Fruit fly (Drosophila melanogaster) whole organism, embryonic: ENCODE data around the gene Act87E.

ENCODE experiments used
- CG1024 ChIP-seq: fragments of 200-800 bp; sonication (Bioruptor generic); IDR thresholded peaks from 2 replicates; pipeline ENCODE4 v1.3.6; 2022; ENCODE audit warnings: missing biosample characterization, missing genetic modification characterization
- CG11696 ChIP-seq: fragments of 200-800 bp; sonication (Bioruptor generic); IDR thresholded peaks from 2 replicates; pipeline ENCODE4 v1.3.6; 2022; ENCODE audit warnings: missing biosample characterization, missing genetic modification characterization
- CG12299 ChIP-seq: fragments of 200-800 bp; sonication (Bioruptor generic); optimal IDR thresholded peaks from 2 replicates; lab custom pipeline; 2018; ENCODE audit warnings: missing biosample characterization, mild to moderate bottlenecking, missing genetic modification characterization
- CG12659 ChIP-seq: fragments of 200-800 bp; sonication (Bioruptor generic); optimal IDR thresholded peaks from 3 replicates; lab custom pipeline; 2017; ENCODE audit warnings: mild to moderate bottlenecking, missing biosample characterization, missing genetic modification reagents, missing genetic modification characterization
- CG13624 ChIP-seq: fragments of 200-800 bp; sonication (Bioruptor generic); optimal IDR thresholded peaks from 2 replicates; lab custom pipeline; 2016; ENCODE audit warnings: missing biosample characterization, missing genetic modification characterization
- CG16863 ChIP-seq: fragments of 200-800 bp; sonication (Bioruptor generic); optimal IDR thresholded peaks from 3 replicates; lab custom pipeline; 2016; ENCODE audit warnings: missing biosample characterization, missing genetic modification characterization
- CG17829 ChIP-seq: fragments of 200-800 bp; optimal IDR thresholded peaks from 2 replicates; lab custom pipeline; 2019; ENCODE audit warnings: missing biosample characterization, mild to moderate bottlenecking, missing genetic modification characterization, moderate library complexity
- CG18262 ChIP-seq: fragments of 200-800 bp; optimal IDR thresholded peaks from 3 replicates; lab custom pipeline; 2019; ENCODE audit warnings: missing biosample characterization, mild to moderate bottlenecking, missing genetic modification characterization, moderate library complexity
- CG18764 ChIP-seq: fragments of 200-800 bp; sonication (Bioruptor generic); optimal IDR thresholded peaks from 3 replicates; lab custom pipeline; 2016; ENCODE audit warnings: missing biosample characterization, missing genetic modification characterization
- CG30403 ChIP-seq: fragments of 200-800 bp; sonication (Bioruptor generic); optimal IDR thresholded peaks from 3 replicates; lab custom pipeline; 2016; ENCODE audit warnings: missing biosample characterization, missing genetic modification characterization
- CG3838 ChIP-seq: fragments of 200-800 bp; sonication (Bioruptor generic); optimal IDR thresholded peaks from 3 replicates; lab custom pipeline; 2016; ENCODE audit warnings: missing biosample characterization, missing genetic modification characterization
- CG6689 ChIP-seq: fragments of 200-800 bp; sonication (Bioruptor generic); IDR thresholded peaks from 2 replicates; pipeline ENCODE4 v1.3.6; 2022; ENCODE audit warnings: missing biosample characterization, missing genetic modification characterization
- CG8765 ChIP-seq: fragments of 200-800 bp; sonication (Bioruptor generic); IDR thresholded peaks from 2 replicates; pipeline ENCODE4 v1.3.6; 2022; ENCODE audit warnings: missing biosample characterization, missing genetic modification characterization
- CG9437 ChIP-seq: fragments of 200-800 bp; sonication (Bioruptor generic); optimal IDR thresholded peaks from 2 replicates; lab custom pipeline; 2018; ENCODE audit warnings: missing biosample characterization, mild to moderate bottlenecking, missing genetic modification characterization
- CTCF ChIP-seq: fragments of 200-800 bp; sonication (Bioruptor generic); optimal IDR thresholded peaks from 2 replicates; lab custom pipeline; 2017; ENCODE audit warnings: missing biosample characterization, mild to moderate bottlenecking, missing genetic modification characterization, moderate library complexity
- Dip2 ChIP-seq: fragments of 200-800 bp; sonication (Bioruptor generic); IDR thresholded peaks from 2 replicates; pipeline ENCODE4 v1.3.6; 2022; ENCODE audit warnings: missing biosample characterization, missing genetic modification characterization
- Doc2 ChIP-seq: fragments of 200-800 bp; sonication (Bioruptor generic); IDR thresholded peaks from 2 replicates; pipeline ENCODE4 v1.3.6; 2022; ENCODE audit warnings: missing biosample characterization, missing genetic modification characterization
- Dp ChIP-seq: fragments of 200-800 bp; sonication (Bioruptor generic); optimal IDR thresholded peaks from 2 replicates; lab custom pipeline; 2018; ENCODE audit warnings: missing biosample characterization, mild to moderate bottlenecking, missing genetic modification characterization, moderate library complexity
- Dref ChIP-seq: fragments of 200-800 bp; sonication (Bioruptor generic); IDR thresholded peaks from 2 replicates; pipeline ENCODE4 v1.3.6; 2022; ENCODE audit warnings: missing biosample characterization, missing genetic modification characterization
- Eip74EF ChIP-seq, 2 experiments: fragments of 200-800 bp in 1 of 2; fragments of >200 bp in 1 of 2; sonication (Bioruptor generic) in 1 of 2; optimal IDR thresholded peaks; 2 replicates each; lab custom pipeline; 2017 to 2019; ENCODE audit warnings: missing biosample characterization in 2 of 2, missing genetic modification characterization in 2 of 2, mild to moderate bottlenecking in 1 of 2, moderate library complexity in 1 of 2
- Ets97D ChIP-seq: fragments of 200-800 bp; sonication (Bioruptor generic); optimal IDR thresholded peaks from 3 replicates; lab custom pipeline; 2016; ENCODE audit warnings: missing biosample characterization, missing genetic modification characterization
- Hr51 ChIP-seq, 2 experiments: fragments of 200-800 bp; sonication (Bioruptor generic); optimal IDR thresholded peaks; 2 replicates in 1 of 2; 3 replicates in 1 of 2; lab custom pipeline; 2016 to 2018; ENCODE audit warnings: missing biosample characterization in 2 of 2, missing genetic modification characterization in 2 of 2, mild to moderate bottlenecking in 1 of 2, moderate library complexity in 1 of 2
- Hr78 ChIP-seq, 2 experiments: fragments of 200-800 bp in 1 of 2; fragments of >200 bp in 1 of 2; sonication (Bioruptor generic) in 1 of 2; optimal IDR thresholded peaks; 2 replicates each; lab custom pipeline; 2017 to 2019; ENCODE audit warnings: missing biosample characterization in 2 of 2, missing genetic modification characterization in 2 of 2, mild to moderate bottlenecking in 1 of 2, moderate library complexity in 1 of 2
- Jarid2 ChIP-seq: fragments of 200-800 bp; sonication (Bioruptor generic); optimal IDR thresholded peaks from 3 replicates; lab custom pipeline; 2017; ENCODE audit warnings: mild to moderate bottlenecking, missing biosample characterization, missing genetic modification reagents, missing genetic modification characterization
- MESR4 ChIP-seq: fragments of 200-800 bp; sonication (Bioruptor generic); optimal IDR thresholded peaks from 2 replicates; lab custom pipeline; 2018; ENCODE audit warnings: missing biosample characterization, mild to moderate bottlenecking, missing genetic modification characterization, moderate library complexity
- Max ChIP-seq: fragments of 200-800 bp; sonication (Bioruptor generic); optimal IDR thresholded peaks from 2 replicates; lab custom pipeline; 2016; ENCODE audit warnings: missing biosample characterization, mild to moderate bottlenecking, missing genetic modification characterization
- Neu2 ChIP-seq: fragments of 200-800 bp; sonication (Bioruptor generic); optimal IDR thresholded peaks from 3 replicates; lab custom pipeline; 2016; ENCODE audit warnings: missing biosample characterization, missing genetic modification characterization, borderline replicate concordance
- Opbp ChIP-seq: fragments of 200-800 bp; sonication (Bioruptor generic); IDR thresholded peaks from 3 replicates; pipeline ENCODE4 v1.3.6; 2022; ENCODE audit warnings: missing biosample characterization, missing genetic modification characterization; ENCODE audit not compliant: partially characterized antibody
- Ptx1 ChIP-seq: fragments of 200-800 bp; sonication (Bioruptor generic); IDR thresholded peaks from 2 replicates; pipeline ENCODE4 v1.3.6; 2022; ENCODE audit warnings: missing biosample characterization, missing genetic modification characterization
- Tbp ChIP-seq: fragments of >200 bp; optimal IDR thresholded peaks from 2 replicates; lab custom pipeline; 2018; ENCODE audit warnings: missing biosample characterization, missing genetic modification characterization
- Xbp1 ChIP-seq: fragments of 200-800 bp; sonication (Bioruptor generic); optimal IDR thresholded peaks from 3 replicates; lab custom pipeline; 2016; ENCODE audit warnings: missing biosample characterization, mild to moderate bottlenecking, missing genetic modification characterization
- crc ChIP-seq: fragments of 200-800 bp; sonication (Bioruptor generic); optimal IDR thresholded peaks from 2 replicates; lab custom pipeline; 2016; ENCODE audit warnings: missing biosample characterization, missing genetic modification characterization
- esg ChIP-seq: fragments of 200-800 bp; sonication (Bioruptor generic); conservative IDR thresholded peaks from 2 replicates; pipeline ENCODE4 v1.3.6; 2022; ENCODE audit warnings: missing biosample characterization, missing genetic modification characterization
- exex ChIP-seq: fragments of 200-800 bp; sonication (Bioruptor generic); optimal IDR thresholded peaks from 4 replicates; lab custom pipeline; 2018; ENCODE audit warnings: missing biosample characterization, mild to moderate bottlenecking, missing genetic modification characterization, moderate library complexity
- fd96Cb ChIP-seq: fragments of 200-800 bp; sonication (Bioruptor generic); optimal IDR thresholded peaks from 2 replicates; lab custom pipeline; 2018; ENCODE audit warnings: missing biosample characterization, mild to moderate bottlenecking, missing genetic modification characterization, moderate library complexity
- hb ChIP-seq: fragments of 200-800 bp; sonication (Bioruptor generic); IDR thresholded peaks from 3 replicates; pipeline ENCODE4 v1.3.6; 2022; ENCODE audit warnings: missing biosample characterization, missing genetic modification characterization; ENCODE audit not compliant: partially characterized antibody
- hbn ChIP-seq: fragments of 200-800 bp; sonication (Bioruptor generic); IDR thresholded peaks from 2 replicates; pipeline ENCODE4 v1.3.6; 2022; ENCODE audit warnings: missing biosample characterization, missing genetic modification characterization; ENCODE audit not compliant: partially characterized antibody
- ken ChIP-seq: fragments of 200-800 bp; sonication (Bioruptor generic); IDR thresholded peaks from 3 replicates; pipeline ENCODE4 v1.3.6; 2022; ENCODE audit warnings: missing biosample characterization, missing genetic modification characterization
- lmd ChIP-seq: fragments of 200-800 bp; sonication (Bioruptor generic); IDR thresholded peaks from 2 replicates; pipeline ENCODE4 v1.3.6; 2022; ENCODE audit warnings: missing biosample characterization, missing genetic modification characterization
- mld ChIP-seq: fragments of 200-800 bp; sonication (Bioruptor generic); IDR thresholded peaks from 3 replicates; pipeline ENCODE4 v1.3.6; 2022; ENCODE audit warnings: missing biosample characterization, missing genetic modification characterization; ENCODE audit not compliant: partially characterized antibody
- org-1 ChIP-seq: fragments of 200-800 bp; sonication (Bioruptor generic); optimal IDR thresholded peaks from 2 replicates; lab custom pipeline; 2017; ENCODE audit warnings: missing biosample characterization, missing genetic modification characterization
- pum ChIP-seq: fragments of 200-800 bp; sonication (Bioruptor generic); optimal IDR thresholded peaks from 2 replicates; lab custom pipeline; 2016; ENCODE audit warnings: missing biosample characterization, missing genetic modification characterization
- ranshi ChIP-seq: fragments of 200-800 bp; sonication (Bioruptor generic); IDR thresholded peaks from 2 replicates; pipeline ENCODE4 v1.3.6; 2022; ENCODE audit warnings: missing biosample characterization, missing genetic modification characterization
- sd ChIP-seq: fragments of 200-800 bp; sonication (Bioruptor generic); optimal IDR thresholded peaks from 3 replicates; lab custom pipeline; 2018; ENCODE audit warnings: missing biosample characterization, mild to moderate bottlenecking, missing genetic modification characterization, moderate library complexity
- sim ChIP-seq: fragments of 200-800 bp; sonication (Bioruptor generic); IDR thresholded peaks from 2 replicates; pipeline ENCODE4 v1.3.6; 2022; ENCODE audit warnings: missing biosample characterization, missing genetic modification characterization
- so ChIP-seq: fragments of 200-800 bp; sonication (Bioruptor generic); IDR thresholded peaks from 3 replicates; pipeline ENCODE4 v1.3.6; 2022; ENCODE audit warnings: missing biosample characterization, missing genetic modification characterization
- tup ChIP-seq: fragments of 200-800 bp; sonication (Bioruptor generic); optimal IDR thresholded peaks from 2 replicates; lab custom pipeline; 2016; ENCODE audit warnings: missing biosample characterization, mild to moderate bottlenecking, missing genetic modification characterization, moderate library complexity
- wdn ChIP-seq: fragments of 200-800 bp; sonication (Bioruptor generic); IDR thresholded peaks from 2 replicates; pipeline ENCODE4 v1.3.6; 2022; ENCODE audit warnings: missing biosample characterization, missing genetic modification characterization
- yki ChIP-seq: fragments of >200 bp; optimal IDR thresholded peaks from 3 replicates; lab custom pipeline; 2018

Gene Act87E

DNA sequence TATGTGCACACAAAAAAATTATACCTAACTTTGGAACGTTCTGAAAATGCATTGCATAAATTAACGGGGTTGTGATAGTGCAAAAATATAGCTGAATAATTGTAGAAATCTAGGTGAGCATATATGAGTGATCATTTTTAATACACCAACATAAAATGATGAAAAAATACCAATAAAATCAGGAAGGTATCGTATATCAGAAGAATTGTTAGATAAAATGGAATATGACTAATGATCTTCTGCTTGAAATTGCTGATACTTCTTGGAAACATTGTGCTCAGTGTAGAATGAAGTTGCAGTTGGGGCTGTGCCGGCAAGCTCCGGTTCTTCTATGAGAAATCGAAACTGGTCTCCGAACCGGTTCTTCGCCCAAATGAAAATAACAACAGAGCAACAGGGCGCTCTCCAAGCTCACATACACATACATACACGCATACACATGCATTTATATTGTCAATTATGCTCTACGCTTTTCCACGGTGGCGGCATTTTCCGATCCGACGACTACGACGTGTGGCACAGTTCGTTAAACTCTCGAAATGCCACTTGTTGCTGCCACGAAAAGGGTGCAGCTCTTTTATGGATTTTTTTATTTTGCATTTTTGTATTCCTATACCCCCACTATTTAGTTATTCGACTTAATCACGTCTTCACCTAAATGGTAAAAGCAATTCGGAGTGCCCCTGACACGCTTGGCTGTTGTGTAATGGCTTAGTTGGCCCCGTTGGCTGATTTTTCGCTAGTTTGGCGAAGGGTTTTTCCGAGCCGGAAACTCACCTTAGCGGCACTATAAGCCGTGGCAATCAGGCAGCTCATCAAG is 24.7 kb upstream of the Act87E start (continued):
- TF ChIP-seq hbn (no peak), crc (GFP tag; lab: Kevin White, UChicago) (peak; percentile 76), Jarid2 (GFP tag; lab: Kevin White, UChicago) (peak; percentile 43), sd (peak; percentile 73), so (peak; percentile 86), lmd (peak; percentile 90), CG11696 (GFP tag; lab: Robert Waterston, UW) (peak; percentile 62; the same call in 1 of the 2 replicates), Dref (no peak), Eip74EF (GFP tag; optimal IDR thresholded peaks at IDR 0.05; lab: Kevin White, UChicago) (peak in 1 of 2 experiments; percentile 92), CG17829 (tag; lab: Kevin White, UChicago) (peak; percentile 93), CG16863 (GFP tag; lab: Kevin White, UChicago) (peak; percentile 90), CG30403 (GFP tag; lab: Kevin White, UChicago) (peak; percentile 95), CG8765 (no peak; the same call in 1 of the 2 replicates), ken (GFP tag; lab: Robert Waterston, UW) (no peak; the same call in 2 of the 3 replicates), esg (peak; percentile 86), Ets97D (GFP tag; lab: Kevin White, UChicago) (peak; percentile 50), wdn (GFP tag; lab: Robert Waterston, UW) (peak; percentile 53; the same call in 1 of the 2 replicates), sim (GFP tag; lab: Robert Waterston, UW) (peak; percentile 79), pum (GFP tag; lab: Kevin White, UChicago) (peak; percentile 89), CG9437 (GFP tag; lab: Kevin White, UChicago) (peak; percentile 88), Hr51 (GFP tag; optimal IDR thresholded peaks at IDR 0.05; lab: Kevin White, UChicago) (peak; percentile 86 to 93), CG18262 (tag; lab: Kevin White, UChicago) (peak; percentile 95), fd96Cb (peak; percentile 88), Ptx1 (GFP tag; lab: Robert Waterston, UW) (peak; percentile 90), CG13624 (peak; percentile 88), ranshi (GFP tag; lab: Robert Waterston, UW) (peak; percentile 74; the same call in 1 of the 2 replicates), Xbp1 (GFP tag; lab: Kevin White, UChicago) (peak; percentile 90), CTCF (peak; percentile 43), CG12299 (tag; lab: Kevin White, UChicago) (peak; percentile 70), Doc2 (GFP tag; lab: Robert Waterston, UW) (no peak), CG3838 (GFP tag; lab: Kevin White, UChicago) (peak; percentile 75), org-1 (peak; percentile 88), Neu2 (peak; percentile 9), CG6689 (GFP tag; lab: Robert Waterston, UW) (peak; percentile 90), mld (no peak), MESR4 (GFP tag; lab: Kevin White, UChicago) (peak; percentile 6), Dip2 (GFP tag; lab: Robert Waterston, UW) (no peak), CG12659 (GFP tag; lab: Kevin White, UChicago) (peak; percentile 92), Opbp (no peak), Hr78 (GFP tag; optimal IDR thresholded peaks at IDR 0.05; lab: Kevin White, UChicago) (peak in 1 of 2 experiments; percentile 73), CG1024 (peak; percentile 64; the same call in 1 of the 2 replicates), Max (GFP tag; lab: Kevin White, UChicago) (peak; percentile 76), exex (peak; percentile 12), Dp (no peak), yki (no peak), Tbp (GFP tag; lab: Kevin White, UChicago) (no peak), hb (GFP tag; lab: Robert Waterston, UW) (no peak), tup (GFP tag; lab: Kevin White, UChicago) (peak; percentile 54), CG18764 (GFP tag; lab: Kevin White, UChicago) (peak; percentile 62)
